Worm (Caenorhabditis elegans) whole organism, young adult: ENCODE measurements around the gene F32H5.4.

Experiments used
- F10E7.11 ChIP-seq: sonication (generic microtip); optimal IDR thresholded peaks from 2 replicates; lab custom pipeline; 2017; ENCODE audit warnings: mild to moderate bottlenecking, missing genetic modification characterization, moderate library complexity, missing compliant biosample characterization
- F22D6.2 ChIP-seq: sonication (generic microtip); optimal IDR thresholded peaks from 2 replicates; lab custom pipeline; 2016; ENCODE audit warnings: mild to moderate bottlenecking, missing genetic modification characterization, missing compliant biosample characterization
- F37B4.10 ChIP-seq: fragments of 200-800 bp; sonication (Bioruptor generic); IDR thresholded peaks from 2 replicates; pipeline ENCODE4 v1.3.6; 2022; ENCODE audit warnings: missing genetic modification characterization, missing compliant biosample characterization
- F49E8.2 ChIP-seq: sonication (generic microtip); optimal IDR thresholded peaks from 3 replicates; lab custom pipeline; 2017; ENCODE audit warnings: missing genetic modification characterization, mild to moderate bottlenecking, missing compliant biosample characterization, antibody characterized with exemption, moderate library complexity; ENCODE audit not compliant: insufficient read depth
- F55B11.4 ChIP-seq: sonication (generic microtip); optimal IDR thresholded peaks from 2 replicates; lab custom pipeline; 2016; ENCODE audit warnings: missing compliant biosample characterization, missing genetic modification characterization, borderline replicate concordance; ENCODE audit not compliant: insufficient read depth
- F57C9.4 ChIP-seq: sonication (generic microtip); optimal IDR thresholded peaks from 2 replicates; lab custom pipeline; 2017; ENCODE audit warnings: mild to moderate bottlenecking, missing genetic modification characterization, missing compliant biosample characterization
- K11D2.4 ChIP-seq: fragments of 200-800 bp; sonication (Bioruptor generic); IDR thresholded peaks from 2 replicates; pipeline ENCODE4 v1.3.6; 2022; ENCODE audit warnings: missing genetic modification reagents, missing genetic modification characterization, missing compliant biosample characterization
- K12H6.12 ChIP-seq: fragments of 200-800 bp; sonication (Bioruptor generic); optimal IDR thresholded peaks from 2 replicates; lab custom pipeline; 2018; ENCODE audit warnings: mild to moderate bottlenecking, missing genetic modification characterization, missing compliant biosample characterization
- Y79H2A.3 ChIP-seq: fragments of 200-800 bp; sonication (Bioruptor generic); conservative IDR thresholded peaks from 2 replicates; pipeline ENCODE4 v1.3.6; 2022; ENCODE audit warnings: missing genetic modification reagents, missing genetic modification characterization, missing compliant biosample characterization
- atf-7 ChIP-seq: sonication (generic microtip); optimal IDR thresholded peaks from 2 replicates; lab custom pipeline; 2017; ENCODE audit warnings: mild to moderate bottlenecking, missing genetic modification characterization, missing compliant biosample characterization
- ccch-3 ChIP-seq: fragments of 200-800 bp; sonication (Bioruptor generic); optimal IDR thresholded peaks from 2 replicates; lab custom pipeline; 2018; ENCODE audit warnings: mild to moderate bottlenecking, missing genetic modification characterization, missing compliant biosample characterization
- ceh-40 ChIP-seq: fragments of 200-800 bp; sonication (Bioruptor generic); IDR thresholded peaks from 2 replicates; pipeline ENCODE4 v1.3.6; 2022; ENCODE audit warnings: missing genetic modification characterization, missing compliant biosample characterization
- chd-7 ChIP-seq: sonication (generic microtip); optimal IDR thresholded peaks from 2 replicates; lab custom pipeline; 2016; ENCODE audit warnings: mild to moderate bottlenecking, missing genetic modification characterization, moderate library complexity, missing compliant biosample characterization
- dox-1 ChIP-seq: fragments of 200-800 bp; sonication (Bioruptor generic); IDR thresholded peaks from 2 replicates; pipeline ENCODE4 v1.3.6; 2022; ENCODE audit warnings: missing genetic modification reagents, missing genetic modification characterization, missing compliant biosample characterization
- egrh-3 ChIP-seq: fragments of 200-800 bp; sonication (Bioruptor generic); IDR thresholded peaks from 2 replicates; pipeline ENCODE4 v1.3.6; 2022; ENCODE audit warnings: missing genetic modification reagents, missing genetic modification characterization, missing compliant biosample characterization
- hlh-12 ChIP-seq: sonication (generic microtip); optimal IDR thresholded peaks from 2 replicates; lab custom pipeline; 2016; ENCODE audit warnings: missing genetic modification characterization, missing compliant biosample characterization
- lin-35 ChIP-seq, 3 experiments: fragments of 150-350 bp in 2 of 3; sonication (generic microtip) in 1 of 3; optimal IDR thresholded peaks; 2 replicates each; lab custom pipeline; 2014 to 2018; ENCODE audit warnings: missing biosample characterization in 3 of 3, missing genetic modification characterization in 3 of 3, missing genetic modification reagents in 3 of 3
- lsl-1 ChIP-seq: fragments of 200-800 bp; sonication (Bioruptor generic); optimal IDR thresholded peaks from 2 replicates; lab custom pipeline; 2018; ENCODE audit warnings: mild to moderate bottlenecking, missing genetic modification characterization, moderate library complexity, missing compliant biosample characterization
- madf-6 ChIP-seq: fragments of 200-800 bp; sonication (Bioruptor generic); IDR thresholded peaks from 2 replicates; pipeline ENCODE4 v1.3.6; 2022; ENCODE audit warnings: missing genetic modification reagents, missing genetic modification characterization, missing compliant biosample characterization
- mel-28 ChIP-seq: sonication (generic microtip); optimal IDR thresholded peaks from 2 replicates; lab custom pipeline; 2016; ENCODE audit warnings: borderline replicate concordance, mild to moderate bottlenecking, missing genetic modification characterization, missing compliant biosample characterization
- nfyb-1 ChIP-seq: fragments of 200-800 bp; sonication (Bioruptor generic); IDR thresholded peaks from 2 replicates; pipeline ENCODE4 v1.3.6; 2022; ENCODE audit warnings: missing genetic modification reagents, missing genetic modification characterization, missing compliant biosample characterization
- nhr-179 ChIP-seq: sonication (generic microtip); optimal IDR thresholded peaks from 2 replicates; lab custom pipeline; 2016; ENCODE audit warnings: mild to moderate bottlenecking, missing genetic modification characterization, missing compliant biosample characterization
- nhr-27 ChIP-seq: fragments of 200-800 bp; sonication (Bioruptor generic); optimal IDR thresholded peaks from 2 replicates; lab custom pipeline; 2018; ENCODE audit warnings: mild to moderate bottlenecking, missing genetic modification characterization, moderate library complexity, missing compliant biosample characterization
- nhr-80 ChIP-seq: sonication (generic microtip); optimal IDR thresholded peaks from 2 replicates; lab custom pipeline; 2016; ENCODE audit warnings: missing genetic modification characterization, missing compliant biosample characterization
- nhr-90 ChIP-seq: sonication (generic microtip); optimal IDR thresholded peaks from 2 replicates; lab custom pipeline; 2016; ENCODE audit warnings: missing genotype, mild to moderate bottlenecking, missing genetic modification characterization, missing compliant biosample characterization
- pbrm-1 ChIP-seq: fragments of 200-800 bp; sonication (Bioruptor generic); IDR thresholded peaks from 2 replicates; pipeline ENCODE4 v1.3.6; 2022; ENCODE audit warnings: missing genetic modification reagents, missing genetic modification characterization, missing compliant biosample characterization
- repo-1 ChIP-seq: sonication (generic microtip); optimal IDR thresholded peaks from 2 replicates; lab custom pipeline; 2017; ENCODE audit warnings: mild to moderate bottlenecking, missing genetic modification characterization, missing compliant biosample characterization
- snpc-1.3 ChIP-seq: sonication (generic microtip); optimal IDR thresholded peaks from 2 replicates; lab custom pipeline; 2017; ENCODE audit warnings: missing genetic modification characterization, mild to moderate bottlenecking, missing compliant biosample characterization, antibody characterized with exemption, moderate library complexity, missing genotype, missing genetic modification reagents; ENCODE audit not compliant: insufficient read depth
- somi-1 ChIP-seq: fragments of 200-800 bp; sonication (Bioruptor generic); optimal IDR thresholded peaks from 2 replicates; lab custom pipeline; 2018; ENCODE audit warnings: mild to moderate bottlenecking, missing genetic modification characterization, missing compliant biosample characterization
- tbp1 ChIP-seq: fragments of 200-800 bp; sonication (Bioruptor generic); optimal IDR thresholded peaks from 2 replicates; lab custom pipeline; 2018; ENCODE audit warnings: mild to moderate bottlenecking, missing genetic modification characterization, missing compliant biosample characterization
- unc-130 ChIP-seq: sonication (generic microtip); optimal IDR thresholded peaks from 2 replicates; lab custom pipeline; 2016; ENCODE audit warnings: missing genetic modification reagents, missing genetic modification characterization, missing compliant biosample characterization
- zfh-2 ChIP-seq: fragments of 200-800 bp; sonication (Bioruptor generic); conservative IDR thresholded peaks from 2 replicates; pipeline ENCODE4 v1.3.6; 2022; ENCODE audit warnings: missing genetic modification reagents, missing genetic modification characterization, missing compliant biosample characterization
- ztf-25 ChIP-seq: fragments of 200-800 bp; sonication (Bioruptor generic); IDR thresholded peaks from 2 replicates; pipeline ENCODE4 v1.3.6; 2022; ENCODE audit warnings: missing genetic modification reagents, missing genetic modification characterization, missing compliant biosample characterization
- ztf-26 ChIP-seq: sonication (generic microtip); optimal IDR thresholded peaks from 2 replicates; lab custom pipeline; 2017; ENCODE audit warnings: missing genetic modification characterization, missing compliant biosample characterization

F32H5.4 gene

DNA sequence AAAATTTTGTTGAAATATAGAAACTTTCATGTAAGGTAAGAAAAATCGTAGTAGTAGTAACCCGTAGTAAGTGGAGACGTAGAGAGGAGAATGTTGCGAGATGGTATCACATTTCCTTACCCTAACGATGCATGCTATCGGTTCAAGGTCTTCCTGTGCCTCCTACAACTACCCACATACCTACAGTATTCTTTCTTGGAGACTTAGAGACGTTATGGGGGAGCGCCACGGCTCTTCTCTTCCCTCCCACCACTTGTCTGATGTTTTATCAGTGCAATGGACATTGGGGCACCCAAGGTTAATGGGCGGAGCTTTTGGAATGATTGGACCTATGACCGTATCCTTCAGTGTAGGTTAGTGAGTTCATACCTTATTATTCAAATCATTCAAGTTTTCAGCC is 30.6 kb downstream of the F32H5.4 start (continued):
- TF ChIP-seq madf-6 (GFP tag; lab: Robert Waterston, UW) (no peak), repo-1 (tag; lab: Kevin White, UChicago) (no peak)
- TF ChIP-seq, all 124 proteins: peak for 0

ce11 chrV:13391378-13392258 is 31.3 kb downstream of the F32H5.4 start, which contains the start of gene somi-1:
somi-1 (minus strand) TSS chrV:13391395.
- TF ChIP-seq nhr-179 (tag; lab: Kevin White, UChicago): no peak
- no peak for TF ChIP-seq atf-7 (tag; lab: Kevin White, UChicago)
- no peak for TF ChIP-seq F10E7.11 (tag; lab: Kevin White, UChicago)
- 0 out of 2 replicates have a peak, but pooled peaks have one; percentile 43 for TF ChIP-seq ztf-25 (GFP tag; lab: Robert Waterston, UW)
- TF ChIP-seq F37B4.10 (GFP tag; lab: Robert Waterston, UW): no peak
- no peak for TF ChIP-seq chd-7 (tag; lab: Kevin White, UChicago)
- peak; percentile 64 for TF ChIP-seq somi-1 (GFP tag; lab: Kevin White, UChicago)
- no peak for TF ChIP-seq F22D6.2 (tag; lab: Kevin White, UChicago)
- TF ChIP-seq madf-6 (GFP tag; lab: Robert Waterston, UW): no peak
- TF ChIP-seq nhr-27 (tag; lab: Kevin White, UChicago): no peak
- no peak for TF ChIP-seq ceh-40
- TF ChIP-seq lsl-1 (GFP tag; lab: Kevin White, UChicago): no peak

- no peak for TF ChIP-seq tbp1 (GFP tag; lab: Kevin White, UChicago)
- peak; percentile 55 for TF ChIP-seq dox-1 (GFP tag; lab: Robert Waterston, UW)
- no peak for TF ChIP-seq hlh-12 (tag; lab: Kevin White, UChicago)
- no peak for TF ChIP-seq F49E8.2
- no peak for TF ChIP-seq nhr-80
- TF ChIP-seq nfyb-1 (GFP tag; lab: Robert Waterston, UW): 0 out of 2 replicates have a peak, but pooled peaks have one; percentile 27
- TF ChIP-seq ccch-3 (GFP tag; lab: Kevin White, UChicago): no peak
- TF ChIP-seq ztf-26 (tag; lab: Kevin White, UChicago): peak; percentile 8
- no peak for TF ChIP-seq F57C9.4 (tag; lab: Kevin White, UChicago)
- no peak for TF ChIP-seq nhr-90 (tag; lab: Kevin White, UChicago)
- no peak for TF ChIP-seq F55B11.4 (tag; lab: Kevin White, UChicago)
- peak; percentile 53 for TF ChIP-seq somi-1 (GFP tag; lab: Kevin White, UChicago)
- peak; percentile 3 for TF ChIP-seq chd-7 (tag; lab: Kevin White, UChicago)
- TF ChIP-seq K11D2.4 (GFP tag; lab: Robert Waterston, UW): 0 out of 2 replicates have a peak, but pooled peaks have one; percentile 13
- TF ChIP-seq egrh-3 (GFP tag; lab: Robert Waterston, UW): peak; percentile 16; the same call in 1 of the 2 replicates
- peak; percentile 26 for TF ChIP-seq K12H6.12 (tag; lab: Kevin White, UChicago)
- TF ChIP-seq unc-130 (GFP tag; lab: Kevin White, UChicago): no peak
- TF ChIP-seq zfh-2 (GFP tag; lab: Robert Waterston, UW): peak; percentile 91
These were observed 33.0 kb downstream of the F32H5.4 start for ce11 chrV:13393333-13393803.

- 0 out of 2 replicates have a peak, but pooled peaks have one; percentile 29 for TF ChIP-seq pbrm-1 (GFP tag; lab: Robert Waterston, UW)
- TF ChIP-seq mel-28 (tag; lab: Kevin White, UChicago): no peak
- no peak for TF ChIP-seq lin-35 (GFP tag; optimal IDR thresholded peaks at IDR 0.05; lab: Kevin White, UChicago)
- no peak for TF ChIP-seq Y79H2A.3 (GFP tag; lab: Robert Waterston, UW)
- no peak for TF ChIP-seq snpc-1.3 (tag; lab: Kevin White, UChicago)
These were observed 34.6 kb downstream of the F32H5.4 start for ce11 chrV:13394968-13395367.
